Fruit fly (Drosophila melanogaster): ENCODE data around the gene CG10336.

DNA sequence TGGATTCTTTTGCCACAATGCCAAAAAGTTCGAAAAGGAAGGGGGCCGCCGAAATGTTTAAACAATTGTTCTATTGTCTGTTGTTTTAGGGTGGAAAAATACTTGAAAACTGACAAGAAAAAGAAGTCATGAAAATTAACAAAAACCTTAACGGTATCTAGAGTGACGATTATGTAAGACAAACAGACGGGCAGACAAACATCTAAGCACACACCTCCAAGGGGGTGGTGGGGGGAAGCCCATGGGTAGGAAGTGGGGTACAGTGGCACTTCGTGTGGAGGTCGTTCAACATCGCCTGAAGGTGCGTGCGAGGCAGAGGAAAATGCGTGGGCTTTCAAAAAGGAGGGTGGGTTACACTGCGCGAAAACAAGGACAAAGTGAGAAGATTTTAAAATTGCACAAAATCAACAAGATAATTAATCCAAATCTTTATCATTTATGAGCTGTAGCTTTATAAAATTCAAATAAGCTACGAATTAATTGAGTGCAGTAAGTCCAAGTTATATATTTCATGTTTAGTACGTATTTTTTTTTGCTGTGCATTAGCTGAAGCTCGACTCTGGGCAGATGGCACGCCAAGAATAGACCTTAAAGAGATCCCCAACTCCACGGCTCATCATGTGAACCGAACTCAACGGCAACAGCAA, 28.2 kb downstream of the CG10336 start:
- TF ChIP-seq CG8478 (optimal IDR thresholded peaks at IDR 0.05) (no peak), CTCF (optimal IDR thresholded peaks at IDR 0.05) (no peak)
